Worm (Caenorhabditis elegans) whole organism, late embryonic: Measurements from ENCODE around the gene C29G2.3.
"Not testable (repeated sequence)": the region's sequence is repeated elsewhere in the genome, so short reads cannot be mapped to it uniquely, and the experiment has no call there.

Source experiments
- C08G9.2 ChIP-seq: sonication (generic microtip); optimal IDR thresholded peaks from 2 replicates; lab custom pipeline; 2016; ENCODE audit warnings: mild to moderate bottlenecking, missing genetic modification characterization, moderate library complexity, missing compliant biosample characterization
- C38D4.7 ChIP-seq: fragments of 200-800 bp; sonication (Bioruptor generic); optimal IDR thresholded peaks from 2 replicates; lab custom pipeline; 2018; ENCODE audit warnings: mild to moderate bottlenecking, missing genetic modification characterization, moderate library complexity, missing compliant biosample characterization
- Y22D7AL.16 ChIP-seq: sonication (generic microtip); optimal IDR thresholded peaks from 2 replicates; lab custom pipeline; 2016; ENCODE audit warnings: missing genetic modification characterization, missing compliant biosample characterization
- ahr-1 ChIP-seq: sonication (generic microtip); optimal IDR thresholded peaks from 2 replicates; lab custom pipeline; 2016; ENCODE audit warnings: missing genetic modification characterization, missing compliant biosample characterization
- ama-1 ChIP-seq: fragments of 150-350 bp; optimal IDR thresholded peaks from 2 replicates; lab custom pipeline; 2014
- ceh-18 ChIP-seq: sonication (generic microtip); optimal IDR thresholded peaks from 2 replicates; lab custom pipeline; 2016; ENCODE audit warnings: missing genetic modification characterization, missing compliant biosample characterization
- ceh-19 ChIP-seq: fragments of 200-800 bp; sonication (Bioruptor generic); optimal IDR thresholded peaks from 2 replicates; lab custom pipeline; 2018; ENCODE audit warnings: mild to moderate bottlenecking, missing genetic modification characterization, missing compliant biosample characterization
- ceh-2 ChIP-seq: sonication (generic microtip); optimal IDR thresholded peaks from 2 replicates; lab custom pipeline; 2016; ENCODE audit warnings: missing genotype, missing genetic modification characterization, missing compliant biosample characterization
- ceh-22 ChIP-seq: sonication (generic microtip); optimal IDR thresholded peaks from 2 replicates; lab custom pipeline; 2017; ENCODE audit warnings: missing biosample characterization, missing genetic modification characterization
- ceh-30 ChIP-seq: fragments of 150-350 bp; optimal IDR thresholded peaks from 2 replicates; lab custom pipeline; 2014; ENCODE audit warnings: missing biosample characterization, missing genetic modification characterization
- ceh-31 ChIP-seq: sonication (generic microtip); optimal IDR thresholded peaks from 2 replicates; lab custom pipeline; 2016; ENCODE audit warnings: missing genetic modification characterization, missing compliant biosample characterization
- ceh-34 ChIP-seq: sonication (generic microtip); optimal IDR thresholded peaks from 2 replicates; lab custom pipeline; 2016; ENCODE audit warnings: mild to moderate bottlenecking, missing genetic modification characterization, missing compliant biosample characterization
- ceh-45 ChIP-seq: fragments of 200-800 bp; sonication (Bioruptor generic); IDR thresholded peaks from 2 replicates; pipeline ENCODE4 v1.3.6; 2022; ENCODE audit warnings: missing genetic modification reagents, missing genetic modification characterization, missing compliant biosample characterization
- ceh-6 ChIP-seq: fragments of 200-800 bp; sonication (Bioruptor generic); optimal IDR thresholded peaks from 2 replicates; lab custom pipeline; 2018; ENCODE audit warnings: mild to moderate bottlenecking, missing genetic modification characterization, missing compliant biosample characterization
- ceh-9 ChIP-seq: sonication (generic microtip); optimal IDR thresholded peaks from 2 replicates; lab custom pipeline; 2016; ENCODE audit warnings: mild to moderate bottlenecking, missing genetic modification characterization, inconsistent platforms, missing compliant biosample characterization
- dmd-4 ChIP-seq: sonication (generic microtip); optimal IDR thresholded peaks from 2 replicates; lab custom pipeline; 2016; ENCODE audit warnings: borderline replicate concordance, missing genetic modification characterization, missing compliant biosample characterization
- dve-1 ChIP-seq: sonication (generic microtip); optimal IDR thresholded peaks from 2 replicates; lab custom pipeline; 2017; ENCODE audit warnings: antibody characterized with exemption, mild to moderate bottlenecking, missing genetic modification characterization, missing compliant biosample characterization
- ets-4 ChIP-seq: sonication (generic microtip); optimal IDR thresholded peaks from 2 replicates; lab custom pipeline; 2016; ENCODE audit warnings: missing genetic modification characterization, missing compliant biosample characterization
- fax-1 ChIP-seq: sonication (generic microtip); optimal IDR thresholded peaks from 2 replicates; lab custom pipeline; 2016; ENCODE audit warnings: missing genotype, missing genetic modification characterization, missing compliant biosample characterization
- gmeb-2 ChIP-seq: sonication (generic microtip); optimal IDR thresholded peaks from 2 replicates; lab custom pipeline; 2016; ENCODE audit warnings: missing genetic modification characterization, inconsistent platforms, missing compliant biosample characterization
- hlh-13 ChIP-seq: fragments of 200-800 bp; sonication (Bioruptor generic); optimal IDR thresholded peaks from 2 replicates; lab custom pipeline; 2018; ENCODE audit warnings: mild to moderate bottlenecking, missing genetic modification characterization, missing compliant biosample characterization
- hlh-30 ChIP-seq: sonication (generic microtip); optimal IDR thresholded peaks from 2 replicates; lab custom pipeline; 2017; ENCODE audit warnings: antibody characterized with exemption, missing genetic modification characterization, missing compliant biosample characterization; ENCODE audit not compliant: insufficient read depth
- hlh-6 ChIP-seq: sonication (generic microtip); optimal IDR thresholded peaks from 2 replicates; lab custom pipeline; 2016; ENCODE audit warnings: missing genotype, missing genetic modification characterization, missing compliant biosample characterization
- lim-6 ChIP-seq: sonication (generic microtip); optimal IDR thresholded peaks from 2 replicates; lab custom pipeline; 2016; ENCODE audit warnings: missing genetic modification characterization, missing compliant biosample characterization
- lin-11 ChIP-seq: fragments of 200-800 bp; sonication (Bioruptor generic); optimal IDR thresholded peaks from 2 replicates; lab custom pipeline; 2018; ENCODE audit warnings: mild to moderate bottlenecking, missing genetic modification characterization, missing compliant biosample characterization
- mec-3 ChIP-seq: sonication (generic microtip); optimal IDR thresholded peaks from 2 replicates; lab custom pipeline; 2016; ENCODE audit warnings: borderline replicate concordance, missing genetic modification characterization, missing compliant biosample characterization
- nfya-1 ChIP-seq: sonication (generic microtip); optimal IDR thresholded peaks from 2 replicates; lab custom pipeline; 2017; ENCODE audit warnings: missing genetic modification characterization, mild to moderate bottlenecking, missing compliant biosample characterization, antibody characterized with exemption, moderate library complexity
- pat-9 ChIP-seq: fragments of 200-800 bp; sonication (Bioruptor generic); optimal IDR thresholded peaks from 2 replicates; lab custom pipeline; 2018; ENCODE audit warnings: mild to moderate bottlenecking, missing genetic modification characterization, moderate library complexity, missing compliant biosample characterization
- pha-2 ChIP-seq: sonication (generic microtip); optimal IDR thresholded peaks from 2 replicates; lab custom pipeline; 2017; ENCODE audit warnings: mild to moderate bottlenecking, missing genetic modification characterization, missing compliant biosample characterization
- pha-4 ChIP-seq: fragments of 150-350 bp; optimal IDR thresholded peaks from 2 replicates; lab custom pipeline; 2018; ENCODE audit warnings: missing biosample characterization, missing genetic modification reagents, missing genetic modification characterization
- pqm-1 ChIP-seq: sonication (generic microtip); optimal IDR thresholded peaks from 2 replicates; lab custom pipeline; 2016; ENCODE audit warnings: missing genetic modification characterization, missing compliant biosample characterization
- pros-1 ChIP-seq: fragments of 150-350 bp; optimal IDR thresholded peaks from 2 replicates; lab custom pipeline; 2014; ENCODE audit warnings: missing biosample characterization, missing genetic modification reagents, missing genetic modification characterization
- ref-2 ChIP-seq: sonication (generic microtip); optimal IDR thresholded peaks from 2 replicates; lab custom pipeline; 2016; ENCODE audit warnings: missing genetic modification characterization, missing compliant biosample characterization
- rnt-1 ChIP-seq: sonication (generic microtip); optimal IDR thresholded peaks from 2 replicates; lab custom pipeline; 2016; ENCODE audit warnings: missing genetic modification characterization, missing compliant biosample characterization
- sdc-2 ChIP-seq: sonication (generic microtip); optimal IDR thresholded peaks from 2 replicates; lab custom pipeline; 2016; ENCODE audit warnings: missing genotype, missing genetic modification characterization, missing compliant biosample characterization
- sox-4 ChIP-seq: sonication (generic microtip); optimal IDR thresholded peaks from 2 replicates; lab custom pipeline; 2017; ENCODE audit warnings: mild to moderate bottlenecking, missing genetic modification characterization, inconsistent platforms, missing compliant biosample characterization
- tbx-2 ChIP-seq: sonication (generic microtip); optimal IDR thresholded peaks from 2 replicates; lab custom pipeline; 2016; ENCODE audit warnings: missing genetic modification characterization, missing compliant biosample characterization
- tbx-7 ChIP-seq: sonication (generic microtip); optimal IDR thresholded peaks from 2 replicates; lab custom pipeline; 2016; ENCODE audit warnings: missing genotype, missing genetic modification characterization, missing compliant biosample characterization
- unc-3 ChIP-seq, 2 experiments: fragments of 200-800 bp in 1 of 2; sonication (Bioruptor generic) in 1 of 2; sonication (generic microtip) in 1 of 2; conservative IDR thresholded peaks in 1 of 2; optimal IDR thresholded peaks in 1 of 2; 2 replicates each; pipeline versions ENCODE4 v1.3.6 to Lab custom; 2016 to 2022; ENCODE audit warnings: missing compliant biosample characterization in 2 of 2, missing genetic modification characterization in 2 of 2, missing genetic modification reagents in 1 of 2
- unc-42 ChIP-seq: sonication (generic microtip); optimal IDR thresholded peaks from 2 replicates; lab custom pipeline; 2016; ENCODE audit warnings: missing genotype, missing genetic modification characterization, missing compliant biosample characterization
- unc-86 ChIP-seq: sonication (generic microtip); optimal IDR thresholded peaks from 2 replicates; lab custom pipeline; 2016; ENCODE audit warnings: missing genetic modification characterization, missing compliant biosample characterization

Gene C29G2.3

DNA sequence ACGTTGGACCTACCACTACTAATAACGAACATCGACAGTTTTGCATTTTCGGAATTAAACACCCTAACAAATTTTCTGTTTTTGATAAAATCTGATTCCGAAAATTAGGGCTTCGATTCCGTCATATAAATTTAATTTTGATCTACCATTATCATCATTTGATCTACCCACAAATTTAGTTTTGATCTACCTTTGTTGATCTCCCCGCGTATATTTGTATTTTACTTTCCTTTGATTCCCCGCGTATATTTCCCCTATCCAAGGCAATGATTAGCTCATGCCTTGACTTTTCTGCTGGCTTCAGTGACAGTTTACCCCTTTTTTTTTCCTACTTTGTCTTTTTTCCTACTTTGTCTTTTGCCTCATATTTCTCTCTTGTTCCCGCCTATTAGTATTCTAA lies 9.1 kb downstream of the C29G2.3 start:
- TF ChIP-seq rnt-1 (tag; lab: Kevin White, UChicago) (no peak), ahr-1 (tag; lab: Kevin White, UChicago) (no peak), tbx-7 (tag; lab: Kevin White, UChicago) (no peak), unc-86 (no peak), ceh-18 (no peak), mec-3 (tag; lab: Kevin White, UChicago) (no peak)

DNA sequence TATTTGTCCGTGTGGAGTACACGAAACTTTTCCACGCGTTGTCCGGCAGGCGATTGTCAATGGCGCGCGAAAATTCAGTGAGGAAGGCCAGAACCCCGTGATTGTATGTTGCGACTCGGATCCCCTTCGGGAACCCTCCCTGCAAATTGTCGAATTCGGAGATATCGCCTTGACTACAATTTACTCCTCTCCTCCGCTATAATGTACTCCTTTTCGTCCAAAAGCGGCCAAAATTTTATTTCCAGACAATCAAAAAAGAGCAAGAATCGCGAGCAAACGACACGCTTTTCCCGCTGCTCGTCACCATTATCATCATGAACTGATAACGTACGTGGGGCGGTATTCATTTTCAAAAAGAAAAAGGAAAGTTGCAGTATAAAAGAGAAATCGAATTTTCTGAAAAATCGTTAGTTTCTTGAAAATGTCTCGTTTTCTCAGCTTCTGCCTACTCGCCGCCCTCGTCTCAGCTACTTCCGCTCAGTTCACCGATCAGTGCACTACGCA lies 11.5 kb downstream of the C29G2.3 start, which contains the start of gene irg-3:
irg-3 (plus strand) TSS at position 419 of the 504 bp plus-strand sequence.
- TF ChIP-seq lim-6 (tag; lab: Kevin White, UChicago), result no peak
- no peak for TF ChIP-seq unc-86
- TF ChIP-seq hlh-30 (tag; lab: Kevin White, UChicago), result no peak
- no peak for TF ChIP-seq ceh-9
- no peak for TF ChIP-seq hlh-13 (GFP tag; lab: Kevin White, UChicago)
- no peak for TF ChIP-seq rnt-1 (tag; lab: Kevin White, UChicago)
- no peak for TF ChIP-seq unc-3 (GFP tag; conservative IDR thresholded peaks at IDR 0.05; lab: Robert Waterston, UW)
- no peak for TF ChIP-seq unc-3 (tag; optimal IDR thresholded peaks at IDR 0.05; lab: Kevin White, UChicago)
- no peak for TF ChIP-seq ceh-31
- no peak for TF ChIP-seq dve-1 (tag; lab: Kevin White, UChicago)
- TF ChIP-seq pros-1 (tag; lab: Kevin White, UChicago), result no peak
- TF ChIP-seq C38D4.7 (GFP tag; lab: Kevin White, UChicago), result no peak
- no peak for TF ChIP-seq dmd-4 (tag; lab: Kevin White, UChicago)
- no peak for TF ChIP-seq ceh-22
- TF ChIP-seq pqm-1 (tag; lab: Kevin White, UChicago), result no peak
- TF ChIP-seq ceh-2 (tag; lab: Kevin White, UChicago), result no peak
- TF ChIP-seq sdc-2 (tag; lab: Kevin White, UChicago), result no peak
- TF ChIP-seq tbx-7 (tag; lab: Kevin White, UChicago), result no peak
- no peak for TF ChIP-seq C08G9.2 (tag; lab: Kevin White, UChicago)
- no peak for TF ChIP-seq ref-2 (tag; lab: Kevin White, UChicago)

DNA sequence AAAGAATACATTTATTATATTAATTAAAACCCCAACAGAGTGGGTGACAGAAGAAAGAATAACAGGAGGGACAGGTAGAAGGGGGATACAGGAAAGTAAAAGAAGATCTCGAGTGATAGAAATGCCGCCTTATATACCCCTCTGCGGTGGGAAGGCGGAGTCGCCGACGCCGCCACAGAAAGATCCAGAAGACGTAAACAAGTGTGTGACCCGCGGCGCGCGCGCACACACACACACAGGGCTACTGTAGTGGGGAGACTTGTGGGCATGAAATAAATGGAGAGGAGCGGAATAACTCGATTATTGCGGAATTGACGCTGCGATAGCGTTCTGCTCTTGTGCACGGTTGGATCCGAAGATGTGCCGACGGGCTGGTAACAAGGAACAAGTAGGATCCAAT lies 15.0 kb downstream of the C29G2.3 start:
- TF ChIP-seq ref-2 (tag; lab: Kevin White, UChicago) (peak; percentile 16), ceh-19 (GFP tag; lab: Kevin White, UChicago) (no peak), mec-3 (tag; lab: Kevin White, UChicago) (no peak)
- TF ChIP-seq, all 69 proteins: peak for 1

DNA sequence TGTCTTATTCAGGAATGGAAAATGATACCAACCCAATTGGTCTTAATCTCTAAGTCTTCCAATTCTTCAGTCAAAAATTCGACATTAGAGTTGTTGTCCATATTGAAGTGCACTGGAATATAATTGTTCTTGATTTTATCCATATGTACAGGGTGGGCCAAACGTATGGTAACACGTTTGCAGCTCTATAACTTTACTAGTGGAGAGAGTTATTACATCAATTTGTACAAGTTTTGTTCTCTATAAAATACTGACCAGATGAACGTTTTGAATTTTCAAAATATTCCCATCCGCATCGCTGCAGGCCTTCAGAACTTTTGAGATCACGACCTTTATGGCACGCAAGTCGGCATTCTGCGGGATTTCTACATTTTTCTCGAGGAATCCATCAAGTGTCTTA lies 18.1 kb downstream of the C29G2.3 start, which contains the start of gene F53E10.5:
F53E10.5 (minus strand) TSS at position 101 of the 400 bp plus-strand sequence.
- not testable (repeated sequence) for TF ChIP-seq ceh-30 (tag; lab: Kevin White, UChicago); ceh-45 (GFP tag; lab: Robert Waterston, UW); ceh-19 (GFP tag; lab: Kevin White, UChicago)

DNA sequence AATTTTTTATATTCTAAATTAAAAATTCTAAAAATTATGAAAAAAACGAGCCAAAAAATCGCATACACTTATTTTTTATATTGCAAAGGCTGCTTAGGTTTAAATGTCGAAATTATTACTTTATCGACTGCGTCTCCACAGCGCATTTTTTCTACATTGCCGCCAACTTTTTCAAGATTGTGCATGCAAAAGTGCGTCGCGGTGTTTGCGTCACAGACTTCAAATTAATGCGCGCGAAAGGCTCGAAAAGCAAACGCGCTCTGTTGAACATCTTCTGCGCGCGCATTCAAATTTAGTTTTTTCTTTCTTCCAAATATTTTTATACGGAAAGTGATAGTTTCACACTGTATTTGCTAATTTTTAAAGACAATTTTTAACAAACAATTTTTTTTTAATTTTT lies 19.8 kb downstream of the C29G2.3 start:
- TF ChIP-seq unc-42 (tag; lab: Kevin White, UChicago), result peak; percentile 59
- TF ChIP-seq unc-3 (GFP tag; conservative IDR thresholded peaks at IDR 0.05; lab: Robert Waterston, UW), result peak; percentile 27; the same call in 1 of the 2 replicates
- TF ChIP-seq unc-3 (tag; optimal IDR thresholded peaks at IDR 0.05; lab: Kevin White, UChicago), result no peak
- no peak for TF ChIP-seq gmeb-2 (tag; lab: Kevin White, UChicago)
- no peak for TF ChIP-seq dve-1 (tag; lab: Kevin White, UChicago)
- no peak for TF ChIP-seq pat-9 (tag; lab: Kevin White, UChicago)
- TF ChIP-seq pha-2 (tag; lab: Kevin White, UChicago), result no peak
- TF ChIP-seq hlh-30 (tag; lab: Kevin White, UChicago), result no peak
- no peak for TF ChIP-seq pha-4 (tag; lab: Kevin White, UChicago)
- TF ChIP-seq tbx-2, result peak; percentile 47
- no peak for TF ChIP-seq fax-1 (tag; lab: Kevin White, UChicago)
- no peak for TF ChIP-seq hlh-6 (tag; lab: Kevin White, UChicago)
- TF ChIP-seq ceh-31, result peak; percentile 48
- TF ChIP-seq pros-1 (tag; lab: Kevin White, UChicago), result no peak
- TF ChIP-seq ceh-2 (tag; lab: Kevin White, UChicago), result no peak
- peak; percentile 46 for TF ChIP-seq ets-4
- TF ChIP-seq ceh-18, result peak; percentile 62
- TF ChIP-seq lin-11 (tag; lab: Kevin White, UChicago), result no peak
- no peak for TF ChIP-seq Y22D7AL.16
- peak; percentile 50 for TF ChIP-seq nfya-1
- TF ChIP-seq sox-4 (tag; lab: Kevin White, UChicago), result no peak
- peak; percentile 30 for TF ChIP-seq ref-2 (tag; lab: Kevin White, UChicago)
- TF ChIP-seq ama-1, result no peak
- no peak for TF ChIP-seq ceh-6 (GFP tag; lab: Kevin White, UChicago)
- TF ChIP-seq ceh-34, result no peak
- no peak for TF ChIP-seq sdc-2 (tag; lab: Kevin White, UChicago)
- peak; percentile 2 for TF ChIP-seq rnt-1 (tag; lab: Kevin White, UChicago)
